Fruit fly (Drosophila melanogaster): ENCODE data around the gene CG14803.

- no peak for TF ChIP-seq CTCF (optimal IDR thresholded peaks at IDR 0.05)
- no peak for TF ChIP-seq CG8478 (optimal IDR thresholded peaks at IDR 0.05)
These were observed 24.9 kb downstream of the CG14803 start for dm6 chrX:1893532-1893931.
